Fruit fly (Drosophila melanogaster): ENCODE results near the gene CG1077.

DNA sequence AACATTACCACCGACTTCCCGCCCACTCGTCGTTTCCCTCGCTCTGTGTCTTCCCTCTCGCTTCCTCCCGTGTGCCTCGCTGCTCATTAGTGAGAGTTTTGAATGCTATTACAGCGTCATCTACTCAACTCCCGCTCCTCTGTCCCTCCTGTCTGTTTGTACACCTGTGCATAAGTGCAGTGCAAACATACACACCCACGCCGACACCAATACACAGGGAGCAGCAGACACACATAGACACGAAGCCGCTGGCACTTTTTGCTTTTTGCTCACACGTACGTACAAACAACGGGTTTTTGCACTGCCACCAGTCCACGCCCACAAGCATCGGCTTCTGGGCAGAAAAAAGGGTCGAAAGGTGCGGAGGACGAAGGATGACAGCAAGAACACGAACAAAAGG, 25.5 kb upstream of the CG1077 start:
- TF ChIP-seq ttk (optimal IDR thresholded peaks at IDR 0.05) (no peak), h (optimal IDR thresholded peaks at IDR 0.05) (no peak)

All from Kc167 (cell line).